Worm (Caenorhabditis elegans) whole organism, young adult: ENCODE results near the gene Y56A3A.33.

Source experiments
- B0336.3 ChIP-seq: fragments of 200-800 bp; sonication (Bioruptor generic); IDR thresholded peaks from 2 replicates; pipeline ENCODE4 v1.3.6; 2022; ENCODE audit warnings: missing genetic modification characterization, missing compliant biosample characterization
- F10E7.11 ChIP-seq: sonication (generic microtip); optimal IDR thresholded peaks from 2 replicates; lab custom pipeline; 2017; ENCODE audit warnings: mild to moderate bottlenecking, missing genetic modification characterization, moderate library complexity, missing compliant biosample characterization
- F57C9.4 ChIP-seq: sonication (generic microtip); optimal IDR thresholded peaks from 2 replicates; lab custom pipeline; 2017; ENCODE audit warnings: mild to moderate bottlenecking, missing genetic modification characterization, missing compliant biosample characterization
- T26A5.8 ChIP-seq: sonication (generic microtip); optimal IDR thresholded peaks from 2 replicates; lab custom pipeline; 2016; ENCODE audit warnings: missing genetic modification characterization, missing compliant biosample characterization
- Y53F4B.3 ChIP-seq: fragments of 200-800 bp; sonication (Bioruptor generic); IDR thresholded peaks from 2 replicates; pipeline ENCODE4 v1.3.6; 2022; ENCODE audit warnings: missing genetic modification reagents, missing genetic modification characterization, missing compliant biosample characterization
- Y53G8AR.9 ChIP-seq: fragments of 200-800 bp; sonication (Bioruptor generic); conservative IDR thresholded peaks from 2 replicates; pipeline ENCODE4 v1.3.6; 2022; ENCODE audit warnings: missing genetic modification reagents, missing genetic modification characterization, missing compliant biosample characterization
- Y67H2A.10 ChIP-seq: fragments of 200-800 bp; sonication (Bioruptor generic); conservative IDR thresholded peaks from 2 replicates; pipeline ENCODE4 v1.3.6; 2022; ENCODE audit warnings: missing genetic modification reagents, missing genetic modification characterization, missing compliant biosample characterization
- aptf-2 ChIP-seq: fragments of 200-800 bp; sonication (Bioruptor generic); conservative IDR thresholded peaks from 2 replicates; pipeline ENCODE4 v1.3.6; 2022; ENCODE audit warnings: missing genetic modification reagents, missing genetic modification characterization, missing compliant biosample characterization
- atf-7 ChIP-seq: sonication (generic microtip); optimal IDR thresholded peaks from 2 replicates; lab custom pipeline; 2017; ENCODE audit warnings: mild to moderate bottlenecking, missing genetic modification characterization, missing compliant biosample characterization
- attf-5 ChIP-seq: fragments of 200-800 bp; sonication (Bioruptor generic); optimal IDR thresholded peaks from 2 replicates; lab custom pipeline; 2018; ENCODE audit warnings: mild to moderate bottlenecking, missing genetic modification characterization, missing compliant biosample characterization
- cebp-1 ChIP-seq, 2 experiments: fragments of 200-800 bp in 1 of 2; sonication (Bioruptor generic) in 1 of 2; sonication (generic microtip) in 1 of 2; IDR thresholded peaks in 1 of 2; optimal IDR thresholded peaks in 1 of 2; 2 replicates each; pipeline versions ENCODE4 v1.3.6 to Lab custom; 2017 to 2022; ENCODE audit warnings: missing compliant biosample characterization in 2 of 2, missing genetic modification characterization in 2 of 2, mild to moderate bottlenecking in 1 of 2, missing genetic modification reagents in 1 of 2, moderate library complexity in 1 of 2
- ceh-27 ChIP-seq: fragments of 200-800 bp; sonication (Bioruptor generic); optimal IDR thresholded peaks from 2 replicates; lab custom pipeline; 2018; ENCODE audit warnings: mild to moderate bottlenecking, missing genetic modification characterization, moderate library complexity, missing compliant biosample characterization
- efl-1 ChIP-seq: fragments of 150-350 bp; optimal IDR thresholded peaks from 2 replicates; lab custom pipeline; 2014; ENCODE audit warnings: missing biosample characterization, missing genetic modification reagents, missing genetic modification characterization
- egl-44 ChIP-seq: fragments of 200-800 bp; sonication (Bioruptor generic); IDR thresholded peaks from 2 replicates; pipeline ENCODE4 v1.3.6; 2022; ENCODE audit warnings: missing genetic modification reagents, missing genetic modification characterization, missing compliant biosample characterization
- egrh-3 ChIP-seq: fragments of 200-800 bp; sonication (Bioruptor generic); IDR thresholded peaks from 2 replicates; pipeline ENCODE4 v1.3.6; 2022; ENCODE audit warnings: missing genetic modification reagents, missing genetic modification characterization, missing compliant biosample characterization
- fkh-3 ChIP-seq: sonication (generic microtip); optimal IDR thresholded peaks from 2 replicates; lab custom pipeline; 2016; ENCODE audit warnings: mild to moderate bottlenecking, missing genetic modification characterization, missing compliant biosample characterization
- hlh-26 ChIP-seq: fragments of 200-800 bp; sonication (Bioruptor generic); conservative IDR thresholded peaks from 2 replicates; pipeline ENCODE4 v1.3.6; 2022; ENCODE audit warnings: missing genetic modification reagents, missing genetic modification characterization, missing compliant biosample characterization
- hmg-1.2 ChIP-seq: fragments of 200-800 bp; sonication (Bioruptor generic); IDR thresholded peaks from 2 replicates; pipeline ENCODE4 v1.3.6; 2022; ENCODE audit warnings: missing genetic modification reagents, missing genetic modification characterization, missing compliant biosample characterization
- hmg-20 ChIP-seq: fragments of 200-800 bp; sonication (Bioruptor generic); IDR thresholded peaks from 2 replicates; pipeline ENCODE4 v1.3.6; 2022; ENCODE audit warnings: missing genetic modification reagents, missing genetic modification characterization, missing compliant biosample characterization
- hsf-1 ChIP-seq: fragments of 200-800 bp; sonication (Bioruptor generic); IDR thresholded peaks from 2 replicates; pipeline ENCODE4 v1.3.6; 2022; ENCODE audit warnings: missing genetic modification reagents, missing genetic modification characterization, missing compliant biosample characterization
- lin-40 ChIP-seq: sonication (generic microtip); optimal IDR thresholded peaks from 2 replicates; lab custom pipeline; 2016; ENCODE audit warnings: missing genetic modification characterization, mild to moderate bottlenecking, missing compliant biosample characterization, missing genotype, missing genetic modification reagents
- lir-1 ChIP-seq: fragments of 200-800 bp; sonication (Bioruptor generic); conservative IDR thresholded peaks from 2 replicates; pipeline ENCODE4 v1.3.6; 2022; ENCODE audit warnings: missing genetic modification reagents, missing genetic modification characterization, missing compliant biosample characterization
- madf-10 ChIP-seq: sonication (generic microtip); optimal IDR thresholded peaks from 2 replicates; lab custom pipeline; 2016; ENCODE audit warnings: mild to moderate bottlenecking, missing genetic modification characterization, missing compliant biosample characterization
- madf-3 ChIP-seq: fragments of 200-800 bp; sonication (Bioruptor generic); IDR thresholded peaks from 2 replicates; pipeline ENCODE4 v1.3.6; 2022; ENCODE audit warnings: missing genetic modification reagents, missing genetic modification characterization, missing compliant biosample characterization
- mcd-1 ChIP-seq: fragments of 200-800 bp; sonication (Bioruptor generic); IDR thresholded peaks from 2 replicates; pipeline ENCODE4 v1.3.6; 2022; ENCODE audit warnings: missing genetic modification reagents, missing genetic modification characterization, missing compliant biosample characterization
- mes-4 ChIP-seq: sonication (generic microtip); optimal IDR thresholded peaks from 2 replicates; lab custom pipeline; 2016; ENCODE audit warnings: missing genotype, missing genetic modification characterization, missing compliant biosample characterization
- mxl-1 ChIP-seq: sonication (generic microtip); optimal IDR thresholded peaks from 2 replicates; lab custom pipeline; 2016; ENCODE audit warnings: missing genetic modification characterization, missing compliant biosample characterization
- nfya-2 ChIP-seq: fragments of 200-800 bp; sonication (Bioruptor generic); IDR thresholded peaks from 2 replicates; pipeline ENCODE4 v1.3.6; 2022; ENCODE audit warnings: missing genetic modification reagents, missing genetic modification characterization, missing compliant biosample characterization
- nfyb-1 ChIP-seq: fragments of 200-800 bp; sonication (Bioruptor generic); IDR thresholded peaks from 2 replicates; pipeline ENCODE4 v1.3.6; 2022; ENCODE audit warnings: missing genetic modification reagents, missing genetic modification characterization, missing compliant biosample characterization
- nhr-120 ChIP-seq: fragments of 200-800 bp; sonication (Bioruptor generic); IDR thresholded peaks from 2 replicates; pipeline ENCODE4 v1.3.6; 2022; ENCODE audit warnings: missing genetic modification characterization, missing compliant biosample characterization
- nhr-179 ChIP-seq: sonication (generic microtip); optimal IDR thresholded peaks from 2 replicates; lab custom pipeline; 2016; ENCODE audit warnings: mild to moderate bottlenecking, missing genetic modification characterization, missing compliant biosample characterization
- nhr-27 ChIP-seq: fragments of 200-800 bp; sonication (Bioruptor generic); optimal IDR thresholded peaks from 2 replicates; lab custom pipeline; 2018; ENCODE audit warnings: mild to moderate bottlenecking, missing genetic modification characterization, moderate library complexity, missing compliant biosample characterization
- nhr-80 ChIP-seq: sonication (generic microtip); optimal IDR thresholded peaks from 2 replicates; lab custom pipeline; 2016; ENCODE audit warnings: missing genetic modification characterization, missing compliant biosample characterization
- pbrm-1 ChIP-seq: fragments of 200-800 bp; sonication (Bioruptor generic); IDR thresholded peaks from 2 replicates; pipeline ENCODE4 v1.3.6; 2022; ENCODE audit warnings: missing genetic modification reagents, missing genetic modification characterization, missing compliant biosample characterization
- unc-62 ChIP-seq: fragments of 150-350 bp; optimal IDR thresholded peaks from 2 replicates; lab custom pipeline; 2014; ENCODE audit warnings: missing biosample characterization, missing genetic modification reagents, missing genetic modification characterization
- zfh-2 ChIP-seq: fragments of 200-800 bp; sonication (Bioruptor generic); conservative IDR thresholded peaks from 2 replicates; pipeline ENCODE4 v1.3.6; 2022; ENCODE audit warnings: missing genetic modification reagents, missing genetic modification characterization, missing compliant biosample characterization
- zim-3 ChIP-seq: sonication (generic microtip); optimal IDR thresholded peaks from 2 replicates; lab custom pipeline; 2017; ENCODE audit warnings: mild to moderate bottlenecking, missing genetic modification characterization, moderate library complexity, missing compliant biosample characterization
- ztf-22 ChIP-seq: fragments of 200-800 bp; sonication (Bioruptor generic); optimal IDR thresholded peaks from 2 replicates; lab custom pipeline; 2018; ENCODE audit warnings: mild to moderate bottlenecking, missing genetic modification characterization, moderate library complexity, missing compliant biosample characterization
- ztf-28 ChIP-seq: fragments of 200-800 bp; sonication (Bioruptor generic); IDR thresholded peaks from 2 replicates; pipeline ENCODE4 v1.3.6; 2022; ENCODE audit warnings: missing genetic modification reagents, missing genetic modification characterization, missing compliant biosample characterization

Y56A3A.33 gene

ce11 chrIII:12013054-12013453, 10.3 kb upstream of the Y56A3A.33 start:
- TF ChIP-seq ceh-27 (GFP tag; lab: Kevin White, UChicago) (peak; percentile 39), attf-5 (GFP tag; lab: Kevin White, UChicago) (no peak), hmg-1.2 (GFP tag; lab: Robert Waterston, UW) (peak; percentile 84)

ce11 chrIII:12009764-12010163, 7.0 kb upstream of the Y56A3A.33 start:
- no peak for TF ChIP-seq Y53G8AR.9 (GFP tag; lab: Robert Waterston, UW)
- no peak for TF ChIP-seq nfyb-1 (GFP tag; lab: Robert Waterston, UW)
- TF ChIP-seq hmg-1.2 (GFP tag; lab: Robert Waterston, UW): no peak
- no peak for TF ChIP-seq nhr-120 (GFP tag; lab: Robert Waterston, UW)
- no peak for TF ChIP-seq fkh-3 (tag; lab: Kevin White, UChicago)
- TF ChIP-seq hlh-26: no peak
- no peak for TF ChIP-seq ztf-28 (GFP tag; lab: Robert Waterston, UW)
- TF ChIP-seq, all 124 proteins: peak for 0

ce11 chrIII:12009321-12009720, 6.6 kb upstream of the Y56A3A.33 start:
- TF ChIP-seq unc-62 (GFP tag; lab: Kevin White, UChicago) (no peak), Y53F4B.3 (GFP tag; lab: Robert Waterston, UW) (peak; percentile 71; the same call in 1 of the 2 replicates), Y67H2A.10 (GFP tag; lab: Robert Waterston, UW) (no peak)
- TF ChIP-seq, all 124 proteins: peak for 1

ce11 chrIII:12005871-12006358, 3.2 kb upstream of the Y56A3A.33 start:
- TF ChIP-seq cebp-1 (GFP tag; IDR thresholded peaks at IDR 0.05; lab: Robert Waterston, UW) (peak; percentile 93), cebp-1 (tag; optimal IDR thresholded peaks at IDR 0.05; lab: Kevin White, UChicago) (peak; percentile 91), nhr-80 (tag; lab: Kevin White, UChicago) (peak; percentile 8)

DNA sequence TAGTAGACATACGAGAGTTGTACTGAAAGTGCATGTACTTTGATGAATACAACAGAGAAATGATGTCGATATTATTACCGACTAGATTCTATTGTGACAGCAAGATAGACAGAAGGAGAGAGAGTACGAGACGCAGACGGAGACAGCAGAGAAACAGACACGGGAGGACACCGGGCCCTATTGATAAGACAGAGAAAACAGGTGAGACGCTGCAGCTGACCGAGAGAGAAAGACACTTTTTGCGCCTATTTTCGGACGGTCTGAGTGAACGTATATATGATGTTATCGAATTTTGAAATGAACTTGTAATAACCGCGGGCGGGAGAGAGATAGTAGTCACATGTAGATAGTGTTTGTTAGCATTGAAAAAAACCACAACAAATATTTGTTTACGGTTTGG, 514 bp upstream of the Y56A3A.33 start:
- TF ChIP-seq B0336.3 (GFP tag; lab: Robert Waterston, UW) (peak; percentile 83; the same call in 1 of the 2 replicates), hmg-20 (GFP tag; lab: Robert Waterston, UW) (no peak), mxl-1 (no peak), mcd-1 (GFP tag; lab: Robert Waterston, UW) (peak; percentile 42; the same call in 1 of the 2 replicates), nfya-2 (GFP tag; lab: Robert Waterston, UW) (no peak), egl-44 (no peak), unc-62 (GFP tag; lab: Kevin White, UChicago) (peak; percentile 42), F57C9.4 (tag; lab: Kevin White, UChicago) (no peak), nhr-80 (tag; lab: Kevin White, UChicago) (peak; percentile 88), attf-5 (GFP tag; lab: Kevin White, UChicago) (peak; percentile 80), hsf-1 (GFP tag; lab: Robert Waterston, UW) (no peak), egrh-3 (0 out of 2 replicates have a peak, but pooled peaks have one; percentile 37), ztf-22 (GFP tag; lab: Kevin White, UChicago) (no peak), pbrm-1 (peak; percentile 54; the same call in 1 of the 2 replicates), hmg-1.2 (GFP tag; lab: Robert Waterston, UW) (peak; percentile 47; the same call in 1 of the 2 replicates), zim-3 (tag; lab: Kevin White, UChicago) (no peak), lir-1 (GFP tag; lab: Robert Waterston, UW) (no peak; the same call in 1 of the 2 replicates), nhr-27 (tag; lab: Kevin White, UChicago) (no peak), lin-40 (tag; lab: Kevin White, UChicago) (peak; percentile 17), nfyb-1 (GFP tag; lab: Robert Waterston, UW) (0 out of 2 replicates have a peak, but pooled peaks have one; percentile 35), efl-1 (GFP tag; lab: Kevin White, UChicago) (no peak), madf-3 (GFP tag; lab: Robert Waterston, UW) (no peak), zfh-2 (GFP tag; lab: Robert Waterston, UW) (peak; percentile 68), aptf-2 (GFP tag; lab: Robert Waterston, UW) (no peak), mes-4 (tag; lab: Kevin White, UChicago) (no peak), T26A5.8 (tag; lab: Kevin White, UChicago) (no peak), madf-10 (tag; lab: Kevin White, UChicago) (peak; percentile 10), cebp-1 (GFP tag; IDR thresholded peaks at IDR 0.05; lab: Robert Waterston, UW) (no peak), cebp-1 (tag; optimal IDR thresholded peaks at IDR 0.05; lab: Kevin White, UChicago) (peak; percentile 79), atf-7 (tag; lab: Kevin White, UChicago) (peak; percentile 52), F10E7.11 (tag; lab: Kevin White, UChicago) (no peak), nhr-179 (tag; lab: Kevin White, UChicago) (no peak)
